Worm (Caenorhabditis elegans) whole organism, L1 larva: ENCODE data around the gene mlp-1.
A peak's percentile ranks its signal among the peaks of the same experiment; 100 is the strongest.
"Not testable (repeated sequence)": the region's sequence is repeated elsewhere in the genome, so short reads cannot be mapped to it uniquely, and the experiment has no call there.

Experiments used
- C04F5.9 ChIP-seq: sonication (generic microtip); optimal IDR thresholded peaks from 2 replicates; lab custom pipeline; 2016; ENCODE audit warnings: missing genetic modification characterization, missing compliant biosample characterization
- F16B12.6 ChIP-seq: fragments of 150-350 bp; optimal IDR thresholded peaks from 2 replicates; lab custom pipeline; 2014; ENCODE audit warnings: missing biosample characterization, missing genetic modification characterization
- Y116A8C.19 ChIP-seq: sonication (generic microtip); optimal IDR thresholded peaks from 2 replicates; lab custom pipeline; 2016; ENCODE audit warnings: missing compliant biosample characterization, missing genetic modification characterization, borderline replicate concordance
- aha-1 ChIP-seq: fragments of 150-350 bp; optimal IDR thresholded peaks from 2 replicates; lab custom pipeline; 2014; ENCODE audit warnings: missing biosample characterization, missing genetic modification characterization
- ama-1 ChIP-seq: fragments of 150-350 bp; optimal IDR thresholded peaks from 2 replicates; lab custom pipeline; 2014
- blmp-1 ChIP-seq: fragments of 150-350 bp; optimal IDR thresholded peaks from 2 replicates; lab custom pipeline; 2014; ENCODE audit warnings: missing biosample characterization, missing genetic modification characterization
- ceh-82 ChIP-seq, 3 experiments: fragments of 150-350 bp in 1 of 3; sonication (generic microtip) in 2 of 3; optimal IDR thresholded peaks; 2 replicates each; lab custom pipeline; 2014 to 2017; ENCODE audit warnings: missing biosample characterization in 3 of 3, missing genetic modification characterization in 3 of 3
- ceh-88 ChIP-seq: fragments of 200-800 bp; sonication (Bioruptor generic); IDR thresholded peaks from 2 replicates; pipeline ENCODE4 v1.3.6; 2022; ENCODE audit warnings: missing genetic modification characterization, missing compliant biosample characterization
- ceh-90 ChIP-seq: sonication (generic microtip); optimal IDR thresholded peaks from 2 replicates; lab custom pipeline; 2016; ENCODE audit warnings: missing genetic modification characterization, missing compliant biosample characterization
- dpl-1 ChIP-seq, 3 experiments: fragments of 150-350 bp in 2 of 3; sonication (generic microtip) in 1 of 3; optimal IDR thresholded peaks; 2 replicates each; lab custom pipeline; 2014 to 2017; ENCODE audit warnings: missing biosample characterization in 3 of 3, missing genetic modification characterization in 3 of 3, missing genetic modification reagents in 3 of 3
- dsc-1 ChIP-seq: sonication (generic microtip); optimal IDR thresholded peaks from 2 replicates; lab custom pipeline; 2016; ENCODE audit warnings: mild to moderate bottlenecking, missing genetic modification characterization, missing compliant biosample characterization
- efl-1 ChIP-seq, 4 experiments: fragments of 150-350 bp; optimal IDR thresholded peaks in 3 of 4; peaks in 1 of 4; 1 replicate in 1 of 4; 2 replicates in 3 of 4; lab custom pipeline; 2014; ENCODE audit warnings: missing biosample characterization in 2 of 4, missing genetic modification characterization in 2 of 4, missing genetic modification reagents in 2 of 4
- efl-3 ChIP-seq: fragments of 200-800 bp; sonication (Bioruptor generic); optimal IDR thresholded peaks from 2 replicates; lab custom pipeline; 2018; ENCODE audit warnings: mild to moderate bottlenecking, missing genetic modification characterization, missing compliant biosample characterization
- egl-27 ChIP-seq, 2 experiments: fragments of 150-350 bp in 1 of 2; sonication (generic microtip); optimal IDR thresholded peaks; 3 replicates each; lab custom pipeline; 2017 to 2018; ENCODE audit warnings: missing biosample characterization in 2 of 2, missing genetic modification characterization in 2 of 2, missing genetic modification reagents in 2 of 2
- elt-2 ChIP-seq: sonication (generic microtip); optimal IDR thresholded peaks from 2 replicates; lab custom pipeline; 2016; ENCODE audit warnings: missing genetic modification characterization, mild to moderate bottlenecking, inconsistent platforms, missing compliant biosample characterization, missing genetic modification reagents
- fkh-4 ChIP-seq: sonication (generic microtip); optimal IDR thresholded peaks from 2 replicates; lab custom pipeline; 2016; ENCODE audit warnings: missing compliant biosample characterization, missing genetic modification characterization, borderline replicate concordance
- fkh-8 ChIP-seq: sonication (generic microtip); optimal IDR thresholded peaks from 2 replicates; lab custom pipeline; 2016; ENCODE audit warnings: mild to moderate bottlenecking, missing genetic modification characterization, missing compliant biosample characterization
- fos-1 ChIP-seq: fragments of 150-350 bp; optimal IDR thresholded peaks from 2 replicates; lab custom pipeline; 2014; ENCODE audit warnings: missing biosample characterization, missing genetic modification characterization
- grh-1 ChIP-seq: fragments of 200-800 bp; sonication (Bioruptor generic); IDR thresholded peaks from 2 replicates; pipeline ENCODE4 v1.3.6; 2022; ENCODE audit warnings: missing genetic modification reagents, missing genetic modification characterization, missing compliant biosample characterization
- hlh-17 ChIP-seq: fragments of 200-800 bp; sonication (Bioruptor generic); optimal IDR thresholded peaks from 2 replicates; lab custom pipeline; 2018; ENCODE audit warnings: missing genetic modification characterization, mild to moderate bottlenecking, missing compliant biosample characterization, moderate library complexity, borderline replicate concordance
- hlh-4 ChIP-seq: sonication (generic microtip); optimal IDR thresholded peaks from 2 replicates; lab custom pipeline; 2016; ENCODE audit warnings: mild to moderate bottlenecking, missing genetic modification characterization, missing compliant biosample characterization
- hpl-2 ChIP-seq: fragments of 150-350 bp; optimal IDR thresholded peaks from 2 replicates; lab custom pipeline; 2014; ENCODE audit warnings: missing biosample characterization, missing genetic modification reagents, missing genetic modification characterization
- irx-1 ChIP-seq: sonication (generic microtip); optimal IDR thresholded peaks from 2 replicates; lab custom pipeline; 2016; ENCODE audit warnings: missing genetic modification characterization, missing compliant biosample characterization
- jun-1 ChIP-seq: fragments of 150-350 bp; optimal IDR thresholded peaks from 2 replicates; lab custom pipeline; 2014; ENCODE audit warnings: missing biosample characterization, missing genetic modification reagents, missing genetic modification characterization
- lin-14 ChIP-seq: fragments of 200-800 bp; sonication (Bioruptor generic); optimal IDR thresholded peaks from 2 replicates; lab custom pipeline; 2018; ENCODE audit warnings: mild to moderate bottlenecking, missing genetic modification characterization, moderate library complexity, missing compliant biosample characterization
- lin-15B ChIP-seq: fragments of 150-350 bp; sonication (generic microtip); optimal IDR thresholded peaks from 3 replicates; lab custom pipeline; 2014; ENCODE audit warnings: missing biosample characterization, missing genetic modification characterization
- lin-35 ChIP-seq, 2 experiments: fragments of 150-350 bp; optimal IDR thresholded peaks; 2 replicates each; lab custom pipeline; 2014; ENCODE audit warnings: missing biosample characterization in 2 of 2, missing genetic modification characterization in 2 of 2, missing genetic modification reagents in 2 of 2
- lsy-2 ChIP-seq, 2 experiments: fragments of 150-350 bp; optimal IDR thresholded peaks; 2 replicates each; lab custom pipeline; 2014; ENCODE audit warnings: missing biosample characterization in 2 of 2, missing genetic modification characterization in 2 of 2
- mef-2 ChIP-seq: fragments of 150-350 bp; optimal IDR thresholded peaks from 2 replicates; lab custom pipeline; 2014; ENCODE audit warnings: missing biosample characterization, missing genetic modification characterization
- mep-1 ChIP-seq: fragments of 150-350 bp; optimal IDR thresholded peaks from 2 replicates; lab custom pipeline; 2014; ENCODE audit warnings: missing biosample characterization, missing genetic modification characterization
- nhr-19 ChIP-seq: fragments of 200-800 bp; sonication (Bioruptor generic); conservative IDR thresholded peaks from 2 replicates; pipeline ENCODE4 v1.3.6; 2022; ENCODE audit warnings: missing genetic modification characterization, missing compliant biosample characterization
- nhr-47 ChIP-seq: sonication (generic microtip); optimal IDR thresholded peaks from 2 replicates; lab custom pipeline; 2016; ENCODE audit warnings: mild to moderate bottlenecking, missing genetic modification characterization, moderate library complexity, missing compliant biosample characterization
- nhr-71 ChIP-seq: sonication (generic microtip); optimal IDR thresholded peaks from 2 replicates; lab custom pipeline; 2016; ENCODE audit warnings: mild to moderate bottlenecking, missing genetic modification characterization, moderate library complexity, missing compliant biosample characterization
- nhr-76 ChIP-seq: sonication (generic microtip); optimal IDR thresholded peaks from 2 replicates; lab custom pipeline; 2017; ENCODE audit warnings: missing biosample characterization, missing genetic modification characterization
- pag-3 ChIP-seq: sonication (generic microtip); optimal IDR thresholded peaks from 2 replicates; lab custom pipeline; 2017; ENCODE audit warnings: missing genetic modification characterization, mild to moderate bottlenecking, missing compliant biosample characterization, antibody characterized with exemption, borderline replicate concordance; ENCODE audit not compliant: insufficient read depth
- pqm-1 ChIP-seq: sonication (generic microtip); optimal IDR thresholded peaks from 3 replicates; lab custom pipeline; 2017; ENCODE audit warnings: missing biosample characterization, missing genetic modification characterization
- rnt-1 ChIP-seq: sonication (generic microtip); optimal IDR thresholded peaks from 2 replicates; lab custom pipeline; 2016; ENCODE audit warnings: mild to moderate bottlenecking, missing genetic modification characterization, moderate library complexity, missing compliant biosample characterization
- snu-23 ChIP-seq: sonication (generic microtip); optimal IDR thresholded peaks from 2 replicates; lab custom pipeline; 2016; ENCODE audit warnings: missing genetic modification characterization, missing compliant biosample characterization
- sup-37 ChIP-seq: fragments of 200-800 bp; sonication (Bioruptor generic); optimal IDR thresholded peaks from 2 replicates; lab custom pipeline; 2018; ENCODE audit warnings: mild to moderate bottlenecking, missing genetic modification characterization, missing compliant biosample characterization
- swsn-7 ChIP-seq: sonication (generic microtip); optimal IDR thresholded peaks from 2 replicates; lab custom pipeline; 2016; ENCODE audit warnings: missing genetic modification characterization, missing compliant biosample characterization
- tbx-2 ChIP-seq: sonication (generic microtip); optimal IDR thresholded peaks from 2 replicates; lab custom pipeline; 2016; ENCODE audit warnings: missing genetic modification characterization, missing compliant biosample characterization
- unc-130 ChIP-seq: fragments of 150-350 bp; optimal IDR thresholded peaks from 2 replicates; lab custom pipeline; 2017; ENCODE audit warnings: missing biosample characterization, missing genetic modification characterization, inconsistent platforms
- unc-86 ChIP-seq: sonication (generic microtip); optimal IDR thresholded peaks from 2 replicates; lab custom pipeline; 2016; ENCODE audit warnings: missing genetic modification characterization, missing compliant biosample characterization
- unc-98 ChIP-seq: fragments of 200-800 bp; sonication (Bioruptor generic); IDR thresholded peaks from 2 replicates; pipeline ENCODE4 v1.3.6; 2022; ENCODE audit warnings: missing genetic modification characterization, missing compliant biosample characterization
- vab-15 ChIP-seq: sonication (generic microtip); optimal IDR thresholded peaks from 2 replicates; lab custom pipeline; 2017; ENCODE audit warnings: missing genotype, mild to moderate bottlenecking, missing genetic modification characterization, missing compliant biosample characterization
- xbp-1 ChIP-seq: sonication (generic microtip); optimal IDR thresholded peaks from 2 replicates; lab custom pipeline; 2016; ENCODE audit warnings: missing genetic modification characterization, missing compliant biosample characterization
- zip-4 ChIP-seq: fragments of 200-800 bp; sonication (Bioruptor generic); optimal IDR thresholded peaks from 2 replicates; lab custom pipeline; 2018; ENCODE audit warnings: mild to moderate bottlenecking, missing genetic modification characterization, moderate library complexity, missing compliant biosample characterization
- ztf-11 ChIP-seq, 2 experiments: sonication (generic microtip); optimal IDR thresholded peaks; 2 replicates each; lab custom pipeline; 2016 to 2017; ENCODE audit warnings: missing genetic modification characterization in 2 of 2, missing biosample characterization in 1 of 2, missing compliant biosample characterization in 1 of 2

Gene mlp-1

DNA sequence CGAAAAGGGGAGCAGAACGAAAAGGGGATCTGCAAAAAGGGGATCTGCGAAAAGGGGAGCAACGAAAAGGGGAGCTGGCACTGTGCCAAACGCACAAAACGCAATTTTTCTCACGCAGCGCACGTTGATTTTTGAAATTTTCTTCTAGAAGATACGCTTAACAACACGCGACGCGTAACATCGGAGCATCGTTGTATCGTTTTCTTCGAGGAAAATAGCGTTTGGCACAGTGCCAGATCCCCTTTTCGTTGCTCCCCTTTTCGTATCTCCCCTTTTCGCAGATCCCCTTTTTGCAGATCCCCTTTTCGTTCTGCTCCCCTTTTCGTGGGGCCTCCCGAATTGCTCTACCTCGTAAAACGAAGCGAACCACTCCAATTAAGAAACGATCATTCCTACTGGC is 38.2 kb upstream of the mlp-1 start:
- TF ChIP-seq nhr-71 (tag; lab: Kevin White, UChicago): peak; percentile 41
- peak in 1 of 2 experiments; percentile 27 for TF ChIP-seq efl-1 (optimal IDR thresholded peaks at IDR 0.05; lab: Kevin White, UChicago)
- not testable (repeated sequence) for TF ChIP-seq efl-1 (GFP tag; optimal IDR thresholded peaks at IDR 0.05 in 1 of 2; lab: Kevin White, UChicago)
- TF ChIP-seq xbp-1 (tag; lab: Kevin White, UChicago): peak; percentile 2
- peak; percentile 24 for TF ChIP-seq unc-86 (tag; lab: Kevin White, UChicago)
- TF ChIP-seq dsc-1: peak; percentile 1
- TF ChIP-seq nhr-19 (GFP tag; lab: Robert Waterston, UW): peak; percentile 33; the same call in 1 of the 2 replicates
- TF ChIP-seq nhr-47 (tag; lab: Kevin White, UChicago): peak; percentile 46
- peak; percentile 41 for TF ChIP-seq rnt-1 (tag; lab: Kevin White, UChicago)
- peak in 1 of 2 experiments; percentile 20 for TF ChIP-seq ztf-11 (tag; optimal IDR thresholded peaks at IDR 0.05; lab: Kevin White, UChicago)
- TF ChIP-seq snu-23: peak; percentile 7

DNA sequence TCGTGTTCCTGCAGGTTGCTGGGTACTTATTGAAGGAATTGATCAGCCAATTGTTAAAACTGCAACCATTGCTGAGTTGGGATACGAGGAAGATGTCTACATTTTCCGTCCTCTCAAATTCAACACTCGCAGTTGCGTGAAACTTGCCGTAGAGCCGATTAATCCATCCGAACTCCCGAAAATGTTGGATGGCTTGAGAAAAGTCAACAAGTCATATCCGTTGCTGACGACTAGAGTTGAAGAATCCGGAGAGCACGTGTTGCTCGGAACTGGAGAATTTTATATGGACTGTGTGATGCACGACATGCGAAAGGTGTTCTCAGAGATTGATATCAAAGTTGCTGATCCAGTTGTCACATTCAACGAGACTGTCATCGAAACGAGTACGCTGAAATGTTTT is 36.5 kb upstream of the mlp-1 start:
- no peak for TF ChIP-seq lin-15B (tag; lab: Kevin White, UChicago)
- no peak for TF ChIP-seq elt-2 (tag; lab: Kevin White, UChicago)
- TF ChIP-seq grh-1: no peak
- no peak for TF ChIP-seq sup-37 (GFP tag; lab: Kevin White, UChicago)
- no peak for TF ChIP-seq dpl-1 (GFP tag; optimal IDR thresholded peaks at IDR 0.05; lab: Kevin White, UChicago)
- TF ChIP-seq hpl-2: no peak
- no peak for TF ChIP-seq ceh-90 (tag; lab: Kevin White, UChicago)
- TF ChIP-seq fkh-8 (tag; lab: Kevin White, UChicago): no peak
- TF ChIP-seq unc-98 (GFP tag; lab: Robert Waterston, UW): no peak
- TF ChIP-seq nhr-76 (tag; lab: Kevin White, UChicago): no peak
- TF ChIP-seq hlh-17 (GFP tag; lab: Kevin White, UChicago): no peak
- TF ChIP-seq aha-1 (tag; lab: Kevin White, UChicago): no peak
- TF ChIP-seq tbx-2: no peak
- TF ChIP-seq C04F5.9: no peak
- TF ChIP-seq, all 84 proteins: peak for 0

DNA sequence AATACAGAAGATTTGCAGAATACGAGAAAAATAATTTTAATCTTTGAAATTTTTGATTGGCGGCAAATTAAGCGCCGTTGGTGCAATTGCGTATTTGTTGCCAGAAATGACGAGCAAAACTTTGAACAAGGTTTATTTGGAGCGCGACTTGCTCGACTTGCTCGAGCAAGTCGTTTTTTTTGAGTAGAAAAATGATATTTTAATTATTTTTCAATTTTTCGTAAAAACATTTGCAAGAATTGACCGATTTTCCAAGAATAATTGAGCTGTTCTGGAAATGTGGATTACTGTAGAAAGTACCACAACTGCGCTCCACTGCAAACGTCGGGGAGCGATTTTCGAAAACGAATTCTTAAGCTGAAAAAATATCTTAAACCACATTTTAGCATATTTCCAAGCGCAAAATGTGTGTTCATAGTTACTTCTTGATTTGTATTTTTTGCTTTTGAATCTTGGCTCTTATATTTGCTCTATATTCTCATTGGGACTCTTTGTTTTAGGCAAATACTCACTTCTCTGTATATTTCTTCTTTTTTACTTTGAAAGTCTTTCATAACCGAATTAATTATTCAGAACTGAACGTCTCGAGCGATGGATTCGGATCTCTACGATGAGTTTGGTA is 34.2 kb upstream of the mlp-1 start, which contains the start of the genes gcna-1 and eftu-2:
Gene gcna-1 (minus strand): TSS at position 96 of the 622 bp plus-strand sequence.
Gene eftu-2 (plus strand): TSS at position 572 of the 622 bp plus-strand sequence.
- TF ChIP-seq swsn-7 (tag; lab: Kevin White, UChicago): peak; percentile 60
- peak; percentile 56 for TF ChIP-seq irx-1 (tag; lab: Kevin White, UChicago)
- no peak for TF ChIP-seq fos-1
- TF ChIP-seq efl-3 (GFP tag; lab: Kevin White, UChicago): no peak
- TF ChIP-seq ama-1 (lab: Kevin White, UChicago): no peak
- TF ChIP-seq vab-15 (tag; lab: Kevin White, UChicago): no peak
- peak; percentile 76 for TF ChIP-seq F16B12.6 (tag; lab: Kevin White, UChicago)
- no peak for TF ChIP-seq mep-1 (tag; lab: Kevin White, UChicago)
- TF ChIP-seq zip-4 (GFP tag; lab: Kevin White, UChicago): no peak
- peak; percentile 54 for TF ChIP-seq lin-14
- TF ChIP-seq hlh-4 (tag; lab: Kevin White, UChicago): no peak
- TF ChIP-seq ceh-88: no peak
- TF ChIP-seq elt-2 (tag; lab: Kevin White, UChicago): no peak
- no peak for TF ChIP-seq pqm-1
- no peak for TF ChIP-seq pag-3 (tag; lab: Kevin White, UChicago)
- TF ChIP-seq nhr-19 (GFP tag; lab: Robert Waterston, UW): peak; percentile 8; the same call in 1 of the 2 replicates
- TF ChIP-seq Y116A8C.19 (tag; lab: Kevin White, UChicago): no peak
- peak; percentile 78 to 97 for TF ChIP-seq lsy-2 (tag; optimal IDR thresholded peaks at IDR 0.05; lab: Kevin White, UChicago)
- TF ChIP-seq jun-1 (tag; lab: Kevin White, UChicago): no peak
- no peak for TF ChIP-seq egl-27 (tag; optimal IDR thresholded peaks at IDR 0.05; lab: Kevin White, UChicago)
- TF ChIP-seq lin-35 (GFP tag; optimal IDR thresholded peaks at IDR 0.05; lab: Kevin White, UChicago): peak; percentile 78 to 87
- no peak for TF ChIP-seq fkh-4 (tag; lab: Kevin White, UChicago)
- no peak for TF ChIP-seq hlh-17 (GFP tag; lab: Kevin White, UChicago)
- TF ChIP-seq mef-2 (tag; lab: Kevin White, UChicago): no peak
- TF ChIP-seq lin-15B (tag; lab: Kevin White, UChicago): no peak
- no peak for TF ChIP-seq unc-130 (tag; lab: Kevin White, UChicago)
- TF ChIP-seq ceh-82 (tag; optimal IDR thresholded peaks at IDR 0.05; lab: Kevin White, UChicago): no peak
- no peak for TF ChIP-seq blmp-1 (tag; lab: Kevin White, UChicago)
